Worm (Caenorhabditis elegans) whole organism, L3 larva: ENCODE data around the gene C39D10.7.

Experiments used
- nhr-25 ChIP-seq: sonication (generic microtip); optimal IDR thresholded peaks from 2 replicates; lab custom pipeline; 2017; ENCODE audit warnings: missing biosample characterization, missing genetic modification characterization
- nhr-67 ChIP-seq: fragments of 150-350 bp; optimal IDR thresholded peaks from 2 replicates; lab custom pipeline; 2014; ENCODE audit warnings: missing biosample characterization, missing genetic modification characterization
- snpc-4 ChIP-seq: fragments of 150-350 bp; optimal IDR thresholded peaks from 2 replicates; lab custom pipeline; 2014; ENCODE audit warnings: missing biosample characterization, missing genetic modification characterization

ce11 chrX:7953695-7954094, 40.0 kb upstream of the C39D10.7 start:
- TF ChIP-seq nhr-25 (tag; lab: Kevin White, UChicago) (no peak), snpc-4 (tag; lab: Kevin White, UChicago) (no peak), nhr-67 (no peak)
